Fruit fly (Drosophila melanogaster): ENCODE results near the gene CG34398.

Gene CG34398

DNA sequence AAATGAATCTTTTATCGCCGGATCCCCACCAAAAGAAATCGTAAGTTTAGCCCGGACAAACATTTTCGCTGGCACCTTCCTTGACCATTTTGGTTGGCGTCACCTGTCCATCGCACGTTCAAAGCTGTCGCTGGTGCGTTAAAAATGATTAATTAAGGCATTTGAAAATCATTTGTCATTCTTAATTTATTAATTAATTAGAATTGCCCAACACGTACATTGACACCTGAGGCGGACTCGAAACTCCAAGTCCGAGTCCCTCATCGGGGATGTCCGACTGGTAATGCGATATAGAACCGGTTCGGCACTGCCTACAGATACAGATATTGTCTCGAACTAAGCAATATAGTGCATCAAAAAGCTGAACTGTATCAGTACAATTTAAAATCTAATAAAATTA, 10.4 kb upstream of the CG34398 start:
- TF ChIP-seq CG15710 (tag; optimal IDR thresholded peaks at IDR 0.05) (no peak), rn (GFP tag; IDR thresholded peaks at IDR 0.05) (no peak), gl (tag; optimal IDR thresholded peaks at IDR 0.05) (no peak), EcR (GFP tag; optimal IDR thresholded peaks at IDR 0.05) (no peak), CG4496 (GFP tag; IDR thresholded peaks at IDR 0.05) (no peak; the same call in 2 of the 3 replicates), Pif1A (GFP tag; optimal IDR thresholded peaks at IDR 0.05) (no peak), D1 (tag; optimal IDR thresholded peaks at IDR 0.05) (no peak), CG10348 (GFP tag; IDR thresholded peaks at IDR 0.05) (no peak), CG14655 (GFP tag; optimal IDR thresholded peaks at IDR 0.05) (no peak), CG13204 (GFP tag; optimal IDR thresholded peaks at IDR 0.05) (no peak), CG8159 (tag; optimal IDR thresholded peaks at IDR 0.05) (no peak), CG12605 (GFP tag; IDR thresholded peaks at IDR 0.05) (no peak)

dm6 chr2L:8888720-8889119, 9.9 kb upstream of the CG34398 start:
- TF ChIP-seq Ets98B (GFP tag; IDR thresholded peaks at IDR 0.05) (no peak), CG10348 (GFP tag; IDR thresholded peaks at IDR 0.05) (no peak), rn (GFP tag; IDR thresholded peaks at IDR 0.05) (no peak), Pif1B (GFP tag; optimal IDR thresholded peaks at IDR 0.05) (no peak), gl (tag; optimal IDR thresholded peaks at IDR 0.05) (no peak), CG12605 (GFP tag; IDR thresholded peaks at IDR 0.05) (no peak), CG34367 (tag; optimal IDR thresholded peaks at IDR 0.05) (no peak), CG9948 (tag; optimal IDR thresholded peaks at IDR 0.05) (no peak), CG17806 (tag; optimal IDR thresholded peaks at IDR 0.05) (no peak), D1 (tag; optimal IDR thresholded peaks at IDR 0.05) (no peak), Pif1A (GFP tag; optimal IDR thresholded peaks at IDR 0.05) (no peak), CG32121 (GFP tag; IDR thresholded peaks at IDR 0.05) (no peak)

dm6 chr2L:8891140-8891539, 7.4 kb upstream of the CG34398 start, which contains the start of gene CG42713:
Gene CG42713, plus strand, starts transcription at chr2L:8891440.
- TF ChIP-seq rn (GFP tag; IDR thresholded peaks at IDR 0.05) (no peak), CG8159 (tag; optimal IDR thresholded peaks at IDR 0.05) (no peak), CG4496 (GFP tag; IDR thresholded peaks at IDR 0.05) (no peak), D1 (tag; optimal IDR thresholded peaks at IDR 0.05) (no peak), fd96Ca (GFP tag; IDR thresholded peaks at IDR 0.05) (no peak), CG14655 (GFP tag; optimal IDR thresholded peaks at IDR 0.05) (no peak), Ets98B (GFP tag; IDR thresholded peaks at IDR 0.05) (no peak), CG12605 (GFP tag; IDR thresholded peaks at IDR 0.05) (no peak), CG8301 (tag; optimal IDR thresholded peaks at IDR 0.05) (no peak), CG13204 (GFP tag; optimal IDR thresholded peaks at IDR 0.05) (no peak), Pif1B (GFP tag; optimal IDR thresholded peaks at IDR 0.05) (no peak), CG15710 (tag; optimal IDR thresholded peaks at IDR 0.05) (no peak), gl (tag; optimal IDR thresholded peaks at IDR 0.05) (no peak), CG32121 (GFP tag; IDR thresholded peaks at IDR 0.05) (no peak), Snoo (tag; optimal IDR thresholded peaks at IDR 0.05) (no peak), CG34367 (tag; optimal IDR thresholded peaks at IDR 0.05) (no peak)

DNA sequence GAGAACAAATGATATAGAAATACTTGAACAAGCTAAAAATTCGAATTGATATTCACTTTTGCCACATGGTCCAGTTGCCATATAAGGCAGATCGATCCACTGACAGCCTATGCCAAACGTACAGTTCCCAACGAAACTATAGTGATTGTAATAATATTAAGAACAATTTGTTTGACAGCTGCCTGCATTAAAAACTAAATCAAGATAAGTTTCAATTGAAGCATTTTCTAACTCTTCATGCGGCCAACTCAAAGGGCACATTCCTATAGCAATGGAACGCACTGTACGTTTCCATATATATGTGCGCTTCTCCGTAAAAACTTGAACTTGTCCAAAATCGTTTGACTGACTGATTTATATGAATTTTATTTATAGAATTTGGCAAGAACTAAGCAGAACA, 4.4 kb upstream of the CG34398 start:
- TF ChIP-seq CG32121 (GFP tag; IDR thresholded peaks at IDR 0.05): no peak
- no peak for TF ChIP-seq CG10348 (GFP tag; IDR thresholded peaks at IDR 0.05)
- 0 out of 3 replicates have a peak, but pooled peaks have one; percentile 21 for TF ChIP-seq CG4496 (GFP tag; IDR thresholded peaks at IDR 0.05)

DNA sequence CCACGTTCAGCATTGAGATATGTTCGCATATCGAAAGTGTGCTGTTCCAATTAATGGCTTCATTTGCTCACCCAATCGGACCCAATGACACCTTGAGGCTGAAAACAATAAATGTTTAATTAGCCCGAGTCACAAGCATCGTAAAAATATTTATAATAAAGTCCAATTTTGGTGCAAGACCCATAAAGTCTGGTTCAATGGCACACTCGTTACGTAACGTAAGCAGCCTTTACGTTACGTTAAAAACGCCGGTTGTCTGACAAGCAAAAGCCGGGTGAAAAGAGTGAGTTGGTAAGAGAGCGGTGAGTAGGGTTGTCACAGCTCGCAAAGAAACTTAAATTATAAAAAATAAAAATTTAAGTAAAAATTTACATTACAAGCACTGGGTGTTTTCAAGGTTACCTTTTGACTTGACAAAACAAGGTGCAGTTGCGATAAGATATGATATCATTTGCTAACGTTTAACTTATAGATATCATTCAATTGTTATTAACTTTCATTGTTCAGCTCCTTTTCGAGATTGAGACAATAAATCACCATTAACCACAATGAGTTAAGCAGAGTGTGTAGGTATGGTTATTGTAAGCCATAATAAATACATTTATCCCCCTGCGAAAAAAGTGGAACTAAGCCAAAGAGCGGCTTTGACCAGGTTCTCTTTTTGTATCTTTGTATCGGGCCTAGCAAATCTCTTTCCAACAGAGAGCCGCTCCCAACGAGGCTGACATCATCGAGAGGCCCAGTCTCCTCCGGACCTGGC, 452 bp upstream of the CG34398 start:
- TF ChIP-seq CG34367 (tag; optimal IDR thresholded peaks at IDR 0.05): peak; percentile 65
- peak; percentile 62 for TF ChIP-seq Ets98B (GFP tag; IDR thresholded peaks at IDR 0.05)
- no peak for TF ChIP-seq D1 (tag; optimal IDR thresholded peaks at IDR 0.05)
- TF ChIP-seq CG8159 (tag; optimal IDR thresholded peaks at IDR 0.05): peak; percentile 83
- TF ChIP-seq gl (tag; optimal IDR thresholded peaks at IDR 0.05): peak; percentile 39
- TF ChIP-seq CG15710 (tag; optimal IDR thresholded peaks at IDR 0.05): peak; percentile 71
- TF ChIP-seq Pif1B (GFP tag; optimal IDR thresholded peaks at IDR 0.05): peak; percentile 81
- TF ChIP-seq Snoo (tag; optimal IDR thresholded peaks at IDR 0.05): peak; percentile 72
- peak; percentile 40; the same call in 1 of the 3 replicates for TF ChIP-seq CG4496 (GFP tag; IDR thresholded peaks at IDR 0.05)
- TF ChIP-seq CG9948 (tag; optimal IDR thresholded peaks at IDR 0.05): peak; percentile 76
- TF ChIP-seq CG12605 (GFP tag; IDR thresholded peaks at IDR 0.05): no peak; the same call in 1 of the 2 replicates
- TF ChIP-seq CG10348 (GFP tag; IDR thresholded peaks at IDR 0.05): no peak
- TF ChIP-seq Pif1A (GFP tag; optimal IDR thresholded peaks at IDR 0.05): peak; percentile 55
- peak; percentile 81 for TF ChIP-seq CG8301 (tag; optimal IDR thresholded peaks at IDR 0.05)
- TF ChIP-seq CG17806 (tag; optimal IDR thresholded peaks at IDR 0.05): peak; percentile 77
- no peak for TF ChIP-seq rn (GFP tag; IDR thresholded peaks at IDR 0.05)
- TF ChIP-seq CG14655 (GFP tag; optimal IDR thresholded peaks at IDR 0.05): peak; percentile 88
- TF ChIP-seq fd96Ca (GFP tag; IDR thresholded peaks at IDR 0.05): peak; percentile 57; the same call in 2 of the 3 replicates
- TF ChIP-seq CG13204 (GFP tag; optimal IDR thresholded peaks at IDR 0.05): peak; percentile 37
- peak; percentile 39; the same call in 1 of the 2 replicates for TF ChIP-seq CG32121 (GFP tag; IDR thresholded peaks at IDR 0.05)
- TF ChIP-seq EcR (GFP tag; optimal IDR thresholded peaks at IDR 0.05): peak; percentile 63

dm6 chr2L:8901882-8902281, 3.3 kb downstream of the CG34398 start:
- TF ChIP-seq CG8159 (tag; optimal IDR thresholded peaks at IDR 0.05): no peak
- no peak for TF ChIP-seq CG9948 (tag; optimal IDR thresholded peaks at IDR 0.05)
- no peak for TF ChIP-seq CG13204 (GFP tag; optimal IDR thresholded peaks at IDR 0.05)
- no peak for TF ChIP-seq EcR (GFP tag; optimal IDR thresholded peaks at IDR 0.05)
- no peak for TF ChIP-seq CG10348 (GFP tag; IDR thresholded peaks at IDR 0.05)
- TF ChIP-seq rn (GFP tag; IDR thresholded peaks at IDR 0.05): no peak

All from whole organism, pupa.